Worm (Caenorhabditis elegans): ENCODE measurements around the gene fbxb-10.

DNA sequence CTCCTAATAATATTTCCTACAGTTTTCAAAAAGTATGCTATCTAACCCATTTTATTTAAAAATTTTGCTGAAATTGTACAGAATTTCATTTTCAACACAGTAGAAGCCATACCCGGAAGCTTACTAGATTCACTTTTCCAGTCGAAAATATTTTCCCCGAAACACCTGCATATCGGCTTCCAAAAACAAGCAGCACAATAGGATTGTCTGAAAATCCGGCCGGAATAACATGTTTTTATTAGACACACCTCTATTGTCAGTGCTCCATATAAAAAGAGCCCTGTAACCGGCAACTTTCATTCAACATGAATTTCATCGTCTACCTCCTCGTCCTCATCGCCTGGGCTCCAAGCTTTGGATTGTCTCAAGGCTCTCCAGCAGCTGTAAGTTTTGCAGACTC lies 34.3 kb upstream of the fbxb-10 start, which contains the start of gene C52E2.2:
- TF ChIP-seq lin-13 (GFP tag; optimal IDR thresholded peaks at IDR 0.05) (no peak), nhr-11 (tag; optimal IDR thresholded peaks at IDR 0.05) (no peak), nhr-28 (tag; optimal IDR thresholded peaks at IDR 0.05) (no peak), mdl-1 (tag; optimal IDR thresholded peaks at IDR 0.05) (no peak), ceh-8 (GFP tag; optimal IDR thresholded peaks at IDR 0.05) (no peak), fos-1 (tag; optimal IDR thresholded peaks at IDR 0.05) (no peak), tbx-2 (tag; optimal IDR thresholded peaks at IDR 0.05) (no peak), nhr-12 (tag; optimal IDR thresholded peaks at IDR 0.05) (no peak), ama-1 (optimal IDR thresholded peaks at IDR 0.05) (no peak), tlp-1 (tag; optimal IDR thresholded peaks at IDR 0.05) (no peak), unc-62 (GFP tag; optimal IDR thresholded peaks at IDR 0.05) (no peak), isw-1 (GFP tag; IDR thresholded peaks at IDR 0.05) (no peak), zip-4 (GFP tag; optimal IDR thresholded peaks at IDR 0.05) (no peak)

All from whole organism, L1 larva.